Fruit fly (Drosophila melanogaster) whole organism, embryonic: ENCODE results near the gene CG18063.

Experiments
- CG10462 ChIP-seq: fragments of 200-800 bp; sonication (Bioruptor generic); optimal IDR thresholded peaks from 2 replicates; lab custom pipeline; 2016; ENCODE audit warnings: missing biosample characterization, missing genetic modification characterization
- CG10979 ChIP-seq: fragments of 200-800 bp; sonication (Bioruptor generic); optimal IDR thresholded peaks from 2 replicates; lab custom pipeline; 2018; ENCODE audit warnings: missing biosample characterization, mild to moderate bottlenecking, missing genetic modification characterization, moderate library complexity
- CG11695 ChIP-seq: fragments of 200-800 bp; sonication (Bioruptor generic); IDR thresholded peaks from 3 replicates; pipeline ENCODE4 v1.3.6; 2022; ENCODE audit warnings: missing biosample characterization, missing genetic modification characterization
- CG11723 ChIP-seq: fragments of 200-800 bp; sonication (Bioruptor generic); optimal IDR thresholded peaks from 2 replicates; lab custom pipeline; 2017; ENCODE audit warnings: missing biosample characterization, mild to moderate bottlenecking, missing genetic modification characterization
- CG12659 ChIP-seq: fragments of 200-800 bp; sonication (Bioruptor generic); optimal IDR thresholded peaks from 3 replicates; lab custom pipeline; 2017; ENCODE audit warnings: mild to moderate bottlenecking, missing biosample characterization, missing genetic modification reagents, missing genetic modification characterization
- CG12769 ChIP-seq: fragments of 200-800 bp; sonication (Bioruptor generic); optimal IDR thresholded peaks from 2 replicates; lab custom pipeline; 2019; ENCODE audit warnings: missing biosample characterization, mild to moderate bottlenecking, missing genetic modification characterization, moderate library complexity
- CG13894 ChIP-seq: fragments of 200-800 bp; sonication (Bioruptor generic); optimal IDR thresholded peaks from 3 replicates; lab custom pipeline; 2018; ENCODE audit warnings: missing biosample characterization, mild to moderate bottlenecking, missing genetic modification characterization, moderate library complexity
- CG14965 ChIP-seq: fragments of 200-800 bp; sonication (Bioruptor generic); optimal IDR thresholded peaks from 2 replicates; lab custom pipeline; 2016; ENCODE audit warnings: missing biosample characterization, missing genetic modification characterization, borderline replicate concordance
- CG15073 ChIP-seq: fragments of 200-800 bp; sonication (Bioruptor generic); optimal IDR thresholded peaks from 2 replicates; lab custom pipeline; 2016; ENCODE audit warnings: missing biosample characterization, missing genetic modification characterization
- CG15479 ChIP-seq: fragments of 200-800 bp; sonication (Bioruptor generic); optimal IDR thresholded peaks from 3 replicates; lab custom pipeline; 2019; ENCODE audit warnings: missing biosample characterization, mild to moderate bottlenecking, missing genetic modification characterization, moderate library complexity
- CG1602 ChIP-seq: fragments of 200-800 bp; sonication (Bioruptor generic); optimal IDR thresholded peaks from 3 replicates; lab custom pipeline; 2016; ENCODE audit warnings: missing biosample characterization, missing genetic modification characterization
- CG17361 ChIP-seq: fragments of 200-800 bp; sonication (Bioruptor generic); IDR thresholded peaks from 3 replicates; pipeline ENCODE4 v1.3.6; 2022; ENCODE audit warnings: missing biosample characterization, missing genetic modification characterization
- CG31388 ChIP-seq: fragments of 200-800 bp; sonication (Bioruptor generic); optimal IDR thresholded peaks from 2 replicates; lab custom pipeline; 2016; ENCODE audit warnings: missing biosample characterization, missing genetic modification characterization
- CG33213 ChIP-seq: fragments of 200-800 bp; sonication (Bioruptor generic); optimal IDR thresholded peaks from 3 replicates; lab custom pipeline; 2016; ENCODE audit warnings: missing biosample characterization, missing genetic modification characterization
- CG34376 ChIP-seq: fragments of 200-800 bp; sonication (Bioruptor generic); optimal IDR thresholded peaks from 2 replicates; lab custom pipeline; 2018; ENCODE audit warnings: missing biosample characterization, mild to moderate bottlenecking, missing genetic modification characterization
- CG4328 ChIP-seq: fragments of 200-800 bp; sonication (Bioruptor generic); optimal IDR thresholded peaks from 3 replicates; lab custom pipeline; 2017; ENCODE audit warnings: missing biosample characterization, missing genetic modification reagents, missing genetic modification characterization
- CG4617 ChIP-seq: fragments of 200-800 bp; sonication (Bioruptor generic); optimal IDR thresholded peaks from 3 replicates; lab custom pipeline; 2016; ENCODE audit warnings: missing biosample characterization, missing genetic modification characterization, borderline replicate concordance
- CG6689 ChIP-seq: fragments of 200-800 bp; sonication (Bioruptor generic); IDR thresholded peaks from 2 replicates; pipeline ENCODE4 v1.3.6; 2022; ENCODE audit warnings: missing biosample characterization, missing genetic modification characterization
- CG6813 ChIP-seq: fragments of 200-800 bp; sonication (Bioruptor generic); optimal IDR thresholded peaks from 2 replicates; lab custom pipeline; 2017; ENCODE audit warnings: missing biosample characterization, missing genetic modification characterization, mild to moderate bottlenecking, moderate library complexity, missing genetic modification reagents
- CG7745 ChIP-seq: fragments of 200-800 bp; sonication (Bioruptor generic); optimal IDR thresholded peaks from 2 replicates; lab custom pipeline; 2018; ENCODE audit warnings: missing biosample characterization, mild to moderate bottlenecking, missing genetic modification characterization, moderate library complexity
- CG8089 ChIP-seq: fragments of 200-800 bp; sonication (Bioruptor generic); optimal IDR thresholded peaks from 3 replicates; lab custom pipeline; 2016; ENCODE audit warnings: missing biosample characterization, missing genetic modification characterization
- CG9876 ChIP-seq: fragments of 200-800 bp; sonication (Bioruptor generic); optimal IDR thresholded peaks from 2 replicates; lab custom pipeline; 2016; ENCODE audit warnings: missing biosample characterization, missing genetic modification characterization
- Drgx ChIP-seq: fragments of 200-800 bp; sonication (Bioruptor generic); IDR thresholded peaks from 2 replicates; pipeline ENCODE4 v1.3.6; 2022; ENCODE audit warnings: missing biosample characterization, missing genetic modification characterization
- ERR ChIP-seq: fragments of 200-800 bp; sonication (Bioruptor generic); optimal IDR thresholded peaks from 2 replicates; lab custom pipeline; 2016; ENCODE audit warnings: missing biosample characterization, missing genetic modification characterization
- Elba2 ChIP-seq: fragments of 200-800 bp; sonication (Bioruptor generic); optimal IDR thresholded peaks from 3 replicates; lab custom pipeline; 2016; ENCODE audit warnings: missing biosample characterization, missing genetic modification characterization
- Ets65A ChIP-seq: fragments of 200-800 bp; sonication (Bioruptor generic); peaks from one replicate; lab custom pipeline; 2016; ENCODE audit warnings: missing biosample characterization, missing genetic modification characterization
- GATAe ChIP-seq: fragments of 200-800 bp; sonication (Bioruptor generic); conservative IDR thresholded peaks from 2 replicates; pipeline ENCODE4 v1.3.6; 2022; ENCODE audit warnings: missing biosample characterization, missing genetic modification characterization
- H15 ChIP-seq: fragments of 200-800 bp; sonication (Bioruptor generic); IDR thresholded peaks from 3 replicates; pipeline ENCODE4 v1.3.6; 2022; ENCODE audit warnings: missing biosample characterization, missing genetic modification characterization
- HLH4C ChIP-seq: fragments of 200-800 bp; sonication (Bioruptor generic); IDR thresholded peaks from 3 replicates; pipeline ENCODE4 v1.3.6; 2022; ENCODE audit warnings: missing biosample characterization, missing genetic modification characterization; ENCODE audit not compliant: partially characterized antibody
- HmgZ ChIP-seq: fragments of 200-800 bp; sonication (Bioruptor generic); optimal IDR thresholded peaks from 2 replicates; lab custom pipeline; 2018; ENCODE audit warnings: missing biosample characterization, mild to moderate bottlenecking, missing genetic modification characterization
- Hmx ChIP-seq: fragments of 200-800 bp; sonication (Bioruptor generic); optimal IDR thresholded peaks from 2 replicates; lab custom pipeline; 2016; ENCODE audit warnings: missing biosample characterization, missing genetic modification characterization
- Max ChIP-seq: fragments of 200-800 bp; sonication (Bioruptor generic); optimal IDR thresholded peaks from 2 replicates; lab custom pipeline; 2016; ENCODE audit warnings: missing biosample characterization, mild to moderate bottlenecking, missing genetic modification characterization
- Meics ChIP-seq: fragments of 200-800 bp; sonication (Bioruptor generic); optimal IDR thresholded peaks from 2 replicates; lab custom pipeline; 2017; ENCODE audit warnings: missing biosample characterization, mild to moderate bottlenecking, missing genetic modification characterization
- Nf-YC ChIP-seq: fragments of 200-800 bp; optimal IDR thresholded peaks from 3 replicates; lab custom pipeline; 2019; ENCODE audit warnings: missing biosample characterization, mild to moderate bottlenecking, missing genetic modification characterization, moderate library complexity
- Sin3A ChIP-seq: fragments of >200 bp; optimal IDR thresholded peaks from 2 replicates; lab custom pipeline; 2018
- Tbp ChIP-seq: fragments of >200 bp; optimal IDR thresholded peaks from 2 replicates; lab custom pipeline; 2018; ENCODE audit warnings: missing biosample characterization, missing genetic modification characterization
- bcd ChIP-seq: fragments of 200-800 bp; sonication (Bioruptor generic); optimal IDR thresholded peaks from 2 replicates; lab custom pipeline; 2017; ENCODE audit warnings: missing biosample characterization, mild to moderate bottlenecking, missing genetic modification characterization
- danr ChIP-seq: fragments of 200-800 bp; sonication (Bioruptor generic); IDR thresholded peaks from 2 replicates; pipeline ENCODE4 v1.3.6; 2022; ENCODE audit warnings: missing biosample characterization, missing genetic modification characterization
- gce ChIP-seq: fragments of 200-800 bp; sonication (Bioruptor generic); IDR thresholded peaks from 3 replicates; pipeline ENCODE4 v1.3.6; 2022; ENCODE audit warnings: missing biosample characterization, missing genetic modification characterization
- ind ChIP-seq: fragments of 200-800 bp; sonication (Bioruptor generic); optimal IDR thresholded peaks from 3 replicates; lab custom pipeline; 2016; ENCODE audit warnings: missing biosample characterization, missing genetic modification characterization
- mam ChIP-seq: fragments of 200-800 bp; sonication (Bioruptor generic); optimal IDR thresholded peaks from 3 replicates; lab custom pipeline; 2016; ENCODE audit warnings: missing biosample characterization, missing genetic modification characterization
- nom ChIP-seq: fragments of 200-800 bp; sonication (Bioruptor generic); optimal IDR thresholded peaks from 2 replicates; lab custom pipeline; 2017; ENCODE audit warnings: missing biosample characterization, missing genetic modification characterization, mild to moderate bottlenecking, moderate library complexity, missing genetic modification reagents
- pfk ChIP-seq: fragments of 200-800 bp; sonication (Bioruptor generic); optimal IDR thresholded peaks from 2 replicates; lab custom pipeline; 2018; ENCODE audit warnings: missing biosample characterization, mild to moderate bottlenecking, missing genetic modification characterization, moderate library complexity
- phol ChIP-seq: fragments of 200-800 bp; sonication (Bioruptor generic); optimal IDR thresholded peaks from 3 replicates; lab custom pipeline; 2018; ENCODE audit warnings: missing biosample characterization, mild to moderate bottlenecking, missing genetic modification characterization, moderate library complexity
- pnt ChIP-seq: fragments of 200-800 bp; sonication (Bioruptor generic); optimal IDR thresholded peaks from 3 replicates; lab custom pipeline; 2016; ENCODE audit warnings: missing biosample characterization, missing genetic modification characterization
- repo ChIP-seq: fragments of 200-800 bp; sonication (Bioruptor generic); optimal IDR thresholded peaks from 2 replicates; lab custom pipeline; 2016; ENCODE audit warnings: missing biosample characterization, missing genetic modification characterization
- sd ChIP-seq: fragments of 200-800 bp; sonication (Bioruptor generic); optimal IDR thresholded peaks from 3 replicates; lab custom pipeline; 2018; ENCODE audit warnings: missing biosample characterization, mild to moderate bottlenecking, missing genetic modification characterization, moderate library complexity
- slbo ChIP-seq: fragments of 200-800 bp; sonication (Bioruptor generic); IDR thresholded peaks from 2 replicates; pipeline ENCODE4 v1.3.6; 2022; ENCODE audit warnings: missing biosample characterization, missing genetic modification characterization
- sna ChIP-seq: fragments of 200-800 bp; sonication (Bioruptor generic); IDR thresholded peaks from 2 replicates; pipeline ENCODE4 v1.3.6; 2022; ENCODE audit warnings: missing biosample characterization, missing genetic modification characterization; ENCODE audit not compliant: partially characterized antibody
- trh ChIP-seq: fragments of 200-800 bp; sonication (Bioruptor generic); optimal IDR thresholded peaks from 2 replicates; lab custom pipeline; 2016; ENCODE audit warnings: missing biosample characterization, missing genetic modification characterization

CG18063 gene

DNA sequence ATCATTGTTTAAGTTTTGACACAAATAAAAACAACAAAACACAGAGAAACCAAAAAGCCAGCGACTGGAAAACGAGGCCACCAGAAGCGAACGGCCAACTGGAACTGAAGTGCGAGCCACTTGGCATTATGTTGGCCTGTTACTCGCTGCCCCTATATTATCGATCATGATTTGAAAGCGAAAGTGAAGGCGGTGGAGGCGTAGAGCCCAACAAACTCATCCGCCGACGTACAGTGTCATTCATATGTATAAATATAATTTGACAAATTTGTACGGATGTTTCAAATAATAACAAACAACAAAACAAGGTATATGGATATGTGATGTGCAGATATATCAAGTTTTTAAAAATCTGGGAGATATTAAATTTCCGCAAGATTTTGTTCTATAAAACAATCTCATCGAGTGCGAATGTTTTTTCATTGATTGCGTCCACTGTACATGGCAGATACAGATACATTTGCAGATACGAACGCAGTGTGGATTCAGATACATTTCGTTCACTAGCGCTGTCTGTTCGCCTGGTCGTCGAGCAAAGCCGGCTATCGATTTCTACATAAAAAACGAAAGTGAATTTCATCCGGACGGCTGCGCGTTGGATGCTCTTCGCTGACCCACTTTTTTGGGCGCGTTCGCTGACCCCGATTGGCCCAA, 46.6 kb upstream of the CG18063 start (continued):
- TF ChIP-seq ERR (GFP tag; lab: Kevin White, UChicago) (peak; percentile 87), CG31388 (GFP tag; lab: Kevin White, UChicago) (peak; percentile 75), CG10462 (GFP tag; lab: Kevin White, UChicago) (peak; percentile 95), GATAe (GFP tag; lab: Robert Waterston, UW) (peak; percentile 91), phol (tag; lab: Kevin White, UChicago) (peak; percentile 95), Sin3A (no peak), CG1602 (GFP tag; lab: Kevin White, UChicago) (peak; percentile 97), sna (GFP tag; lab: Robert Waterston, UW) (no peak; the same call in none of the 2 replicates), CG4617 (GFP tag; lab: Kevin White, UChicago) (peak; percentile 84), CG14965 (GFP tag; lab: Kevin White, UChicago) (peak; percentile 70), CG9876 (peak; percentile 85), pnt (GFP tag; lab: Kevin White, UChicago) (peak; percentile 93), CG15073 (GFP tag; lab: Kevin White, UChicago) (peak; percentile 73), bcd (peak; percentile 94), mam (GFP tag; lab: Kevin White, UChicago) (peak; percentile 95), danr (GFP tag; lab: Robert Waterston, UW) (peak; percentile 93), H15 (GFP tag; lab: Robert Waterston, UW) (peak; percentile 95), Tbp (GFP tag; lab: Kevin White, UChicago) (no peak), gce (GFP tag; lab: Robert Waterston, UW) (peak; percentile 94), ind (GFP tag; lab: Kevin White, UChicago) (peak; percentile 96), nom (GFP tag; lab: Kevin White, UChicago) (peak; percentile 78), CG6689 (GFP tag; lab: Robert Waterston, UW) (peak; percentile 97), CG12659 (GFP tag; lab: Kevin White, UChicago) (peak; percentile 97), CG13894 (peak; percentile 28), HLH4C (GFP tag; lab: Robert Waterston, UW) (peak; percentile 18), Nf-YC (tag; lab: Kevin White, UChicago) (peak; percentile 85), CG4328 (peak; percentile 91), pfk (GFP tag; lab: Kevin White, UChicago) (peak; percentile 46), CG11723 (peak; percentile 92), sd (tag; lab: Kevin White, UChicago) (peak; percentile 86), Max (GFP tag; lab: Kevin White, UChicago) (peak; percentile 94), Elba2 (GFP tag; lab: Kevin White, UChicago) (peak; percentile 51), repo (GFP tag; lab: Kevin White, UChicago) (peak; percentile 95), CG34376 (GFP tag; lab: Kevin White, UChicago) (peak; percentile 86), CG17361 (peak; percentile 95), Ets65A (GFP tag; lab: Kevin White, UChicago) (peak; percentile 99), trh (GFP tag; lab: Kevin White, UChicago) (peak; percentile 84), Drgx (peak; percentile 96), CG15479 (GFP tag; lab: Kevin White, UChicago) (no peak), CG7745 (peak; percentile 63), CG8089 (GFP tag; lab: Kevin White, UChicago) (peak; percentile 95), CG10979 (tag; lab: Kevin White, UChicago) (peak; percentile 95), CG12769 (peak; percentile 99), HmgZ (tag; lab: Kevin White, UChicago) (peak; percentile 96), CG33213 (GFP tag; lab: Kevin White, UChicago) (peak; percentile 94), Hmx (peak; percentile 75), Meics (GFP tag; lab: Kevin White, UChicago) (peak; percentile 95), slbo (GFP tag; lab: Robert Waterston, UW) (peak; percentile 96), CG11695 (peak; percentile 98), CG6813 (GFP tag; lab: Kevin White, UChicago) (peak; percentile 87)
